Fruit fly (Drosophila melanogaster) whole organism, embryonic: ENCODE results near the gene Dhdds.

Experiments
- ATbp ChIP-seq: fragments of 200-800 bp; sonication (Bioruptor generic); optimal IDR thresholded peaks from 2 replicates; lab custom pipeline; 2017; ENCODE audit warnings: missing biosample characterization, mild to moderate bottlenecking, missing genetic modification characterization, missing genetic modification reagents
- Ada2b ChIP-seq: fragments of 200-800 bp; sonication (Bioruptor generic); IDR thresholded peaks from 2 replicates; pipeline ENCODE4 v1.3.6; 2022; ENCODE audit warnings: missing biosample characterization, missing genetic modification characterization
- Adf1 ChIP-seq: fragments of 200-800 bp; sonication (Bioruptor generic); IDR thresholded peaks from 2 replicates; pipeline ENCODE4 v1.3.6; 2022; ENCODE audit warnings: missing biosample characterization, missing genetic modification characterization
- Asciz ChIP-seq: fragments of 200-800 bp; sonication (Bioruptor generic); optimal IDR thresholded peaks from 2 replicates; lab custom pipeline; 2017; ENCODE audit warnings: missing biosample characterization, mild to moderate bottlenecking, missing genetic modification characterization, missing genetic modification reagents
- BtbVII ChIP-seq: fragments of 200-800 bp; sonication (Bioruptor generic); optimal IDR thresholded peaks from 3 replicates; lab custom pipeline; 2017; ENCODE audit warnings: missing biosample characterization, mild to moderate bottlenecking, missing genetic modification characterization
- CG10267 ChIP-seq: fragments of 200-800 bp; sonication (Bioruptor generic); optimal IDR thresholded peaks from 2 replicates; lab custom pipeline; 2018; ENCODE audit warnings: missing biosample characterization, mild to moderate bottlenecking, missing genetic modification characterization, moderate library complexity
- CG10979 ChIP-seq: fragments of 200-800 bp; sonication (Bioruptor generic); optimal IDR thresholded peaks from 2 replicates; lab custom pipeline; 2018; ENCODE audit warnings: missing biosample characterization, mild to moderate bottlenecking, missing genetic modification characterization, moderate library complexity
- CG12155 ChIP-seq: fragments of 200-800 bp; sonication (Bioruptor generic); optimal IDR thresholded peaks from 3 replicates; lab custom pipeline; 2016; ENCODE audit warnings: missing biosample characterization, missing genetic modification characterization
- CG13894 ChIP-seq: fragments of 200-800 bp; sonication (Bioruptor generic); optimal IDR thresholded peaks from 3 replicates; lab custom pipeline; 2018; ENCODE audit warnings: missing biosample characterization, mild to moderate bottlenecking, missing genetic modification characterization, moderate library complexity
- CG14014 ChIP-seq: fragments of 200-800 bp; sonication (Bioruptor generic); IDR thresholded peaks from 2 replicates; pipeline ENCODE4 v1.3.6; 2022; ENCODE audit warnings: missing biosample characterization, missing genetic modification characterization
- CG14441 ChIP-seq: fragments of 200-800 bp; sonication (Bioruptor generic); IDR thresholded peaks from 2 replicates; pipeline ENCODE4 v1.3.6; 2022; ENCODE audit warnings: missing biosample characterization, missing genetic modification characterization
- CG17328 ChIP-seq: fragments of 200-800 bp; sonication (Bioruptor generic); IDR thresholded peaks from 2 replicates; pipeline ENCODE4 v1.3.6; 2022; ENCODE audit warnings: missing biosample characterization, missing genetic modification characterization
- CG1792 ChIP-seq: fragments of 200-800 bp; sonication (Bioruptor generic); optimal IDR thresholded peaks from 2 replicates; lab custom pipeline; 2016; ENCODE audit warnings: missing biosample characterization, missing genetic modification characterization
- CG18262 ChIP-seq: fragments of 200-800 bp; optimal IDR thresholded peaks from 3 replicates; lab custom pipeline; 2019; ENCODE audit warnings: missing biosample characterization, mild to moderate bottlenecking, missing genetic modification characterization, moderate library complexity
- CG2889 ChIP-seq: fragments of 200-800 bp; sonication (Bioruptor generic); IDR thresholded peaks from 3 replicates; pipeline ENCODE4 v1.3.6; 2022; ENCODE audit warnings: missing biosample characterization, missing genetic modification characterization
- CG31365 ChIP-seq: fragments of 200-800 bp; sonication (Bioruptor generic); optimal IDR thresholded peaks from 2 replicates; lab custom pipeline; 2018; ENCODE audit warnings: missing biosample characterization, mild to moderate bottlenecking, missing genetic modification characterization
- CG34224 ChIP-seq: fragments of 200-800 bp; sonication (Bioruptor generic); IDR thresholded peaks from 3 replicates; pipeline ENCODE4 v1.3.6; 2022; ENCODE audit warnings: missing biosample characterization, missing genetic modification characterization; ENCODE audit not compliant: partially characterized antibody
- CG34422 ChIP-seq: fragments of 200-800 bp; sonication (Bioruptor generic); IDR thresholded peaks from 3 replicates; pipeline ENCODE4 v1.3.6; 2022; ENCODE audit warnings: missing biosample characterization, missing genetic modification characterization
- CG4360 ChIP-seq: fragments of 200-800 bp; sonication (Bioruptor generic); IDR thresholded peaks from 2 replicates; pipeline ENCODE4 v1.3.6; 2022; ENCODE audit warnings: missing biosample characterization, missing genetic modification characterization
- CG4820 ChIP-seq: fragments of 200-800 bp; sonication (Bioruptor generic); optimal IDR thresholded peaks from 3 replicates; lab custom pipeline; 2016; ENCODE audit warnings: missing biosample characterization, missing genetic modification characterization
- CG5953 ChIP-seq: fragments of 200-800 bp; sonication (Bioruptor generic); IDR thresholded peaks from 2 replicates; pipeline ENCODE4 v1.3.6; 2022; ENCODE audit warnings: missing biosample characterization, missing genetic modification characterization
- CG6654 ChIP-seq: fragments of 200-800 bp; sonication (Bioruptor generic); optimal IDR thresholded peaks from 2 replicates; lab custom pipeline; 2017; ENCODE audit warnings: missing biosample characterization, mild to moderate bottlenecking, missing genetic modification characterization
- CG7556 ChIP-seq: fragments of 200-800 bp; sonication (Bioruptor generic); optimal IDR thresholded peaks from 2 replicates; lab custom pipeline; 2017; ENCODE audit warnings: missing biosample characterization, mild to moderate bottlenecking, missing genetic modification characterization
- CG7786 ChIP-seq: fragments of 200-800 bp; sonication (Bioruptor generic); optimal IDR thresholded peaks from 2 replicates; lab custom pipeline; 2016; ENCODE audit warnings: missing biosample characterization, missing genetic modification characterization
- CG8924 ChIP-seq: fragments of 200-800 bp; optimal IDR thresholded peaks from 3 replicates; lab custom pipeline; 2019; ENCODE audit warnings: missing biosample characterization, mild to moderate bottlenecking, missing genetic modification characterization, moderate library complexity
- CG9876 ChIP-seq: fragments of 200-800 bp; sonication (Bioruptor generic); optimal IDR thresholded peaks from 2 replicates; lab custom pipeline; 2016; ENCODE audit warnings: missing biosample characterization, missing genetic modification characterization
- CrebB ChIP-seq: fragments of 200-800 bp; sonication (Bioruptor generic); optimal IDR thresholded peaks from 3 replicates; lab custom pipeline; 2018; ENCODE audit warnings: missing biosample characterization, mild to moderate bottlenecking, missing genetic modification characterization
- Dip3 ChIP-seq: fragments of 200-800 bp; sonication (Bioruptor generic); optimal IDR thresholded peaks from 3 replicates; lab custom pipeline; 2016; ENCODE audit warnings: missing biosample characterization, missing genetic modification characterization
- Doc2 ChIP-seq: fragments of 200-800 bp; sonication (Bioruptor generic); IDR thresholded peaks from 2 replicates; pipeline ENCODE4 v1.3.6; 2022; ENCODE audit warnings: missing biosample characterization, missing genetic modification characterization
- E2f2 ChIP-seq: fragments of 200-800 bp; sonication (Bioruptor generic); IDR thresholded peaks from 2 replicates; pipeline ENCODE4 v1.3.6; 2022; ENCODE audit warnings: missing biosample characterization, missing genetic modification characterization
- Hr3 ChIP-seq: fragments of 200-800 bp; sonication (Bioruptor generic); optimal IDR thresholded peaks from 3 replicates; lab custom pipeline; 2016; ENCODE audit warnings: missing biosample characterization, missing genetic modification characterization
- Mrtf ChIP-seq: fragments of 200-800 bp; sonication (Bioruptor generic); IDR thresholded peaks from 3 replicates; pipeline ENCODE4 v1.3.6; 2022; ENCODE audit warnings: missing biosample characterization, missing genetic modification characterization
- Myb ChIP-seq: fragments of 200-800 bp; sonication (Bioruptor generic); optimal IDR thresholded peaks from 2 replicates; lab custom pipeline; 2016; ENCODE audit warnings: missing biosample characterization, missing genetic modification characterization
- NC2α ChIP-seq: fragments of 200-800 bp; sonication (Bioruptor generic); optimal IDR thresholded peaks from 2 replicates; lab custom pipeline; 2016; ENCODE audit warnings: missing biosample characterization, missing genetic modification characterization
- Ptx1 ChIP-seq: fragments of 200-800 bp; sonication (Bioruptor generic); IDR thresholded peaks from 2 replicates; pipeline ENCODE4 v1.3.6; 2022; ENCODE audit warnings: missing biosample characterization, missing genetic modification characterization
- Six4 ChIP-seq: fragments of 200-800 bp; sonication (Bioruptor generic); optimal IDR thresholded peaks from 2 replicates; lab custom pipeline; 2016; ENCODE audit warnings: missing biosample characterization, missing genetic modification characterization
- Spps ChIP-seq: fragments of 200-800 bp; sonication (Bioruptor generic); optimal IDR thresholded peaks from 2 replicates; lab custom pipeline; 2018; ENCODE audit warnings: missing biosample characterization, mild to moderate bottlenecking, missing genetic modification characterization
- Xrp1 ChIP-seq: fragments of 200-800 bp; sonication (Bioruptor generic); IDR thresholded peaks from 2 replicates; pipeline ENCODE4 v1.3.6; 2022; ENCODE audit warnings: missing biosample characterization, missing genetic modification characterization
- caup ChIP-seq: fragments of 200-800 bp; sonication (Bioruptor generic); optimal IDR thresholded peaks from 3 replicates; lab custom pipeline; 2017; ENCODE audit warnings: missing biosample characterization, mild to moderate bottlenecking, missing genetic modification characterization, moderate library complexity; ENCODE audit not compliant: severe bottlenecking
- chm ChIP-seq: fragments of 200-800 bp; sonication (Bioruptor generic); IDR thresholded peaks from 2 replicates; pipeline ENCODE4 v1.3.6; 2022; ENCODE audit warnings: missing biosample characterization, missing genetic modification characterization
- danr ChIP-seq: fragments of 200-800 bp; sonication (Bioruptor generic); IDR thresholded peaks from 2 replicates; pipeline ENCODE4 v1.3.6; 2022; ENCODE audit warnings: missing biosample characterization, missing genetic modification characterization
- lilli ChIP-seq: fragments of 200-800 bp; sonication (Bioruptor generic); optimal IDR thresholded peaks from 3 replicates; lab custom pipeline; 2016; ENCODE audit warnings: missing biosample characterization, missing genetic modification characterization
- nom ChIP-seq: fragments of 200-800 bp; sonication (Bioruptor generic); optimal IDR thresholded peaks from 2 replicates; lab custom pipeline; 2017; ENCODE audit warnings: missing biosample characterization, missing genetic modification characterization, mild to moderate bottlenecking, moderate library complexity, missing genetic modification reagents
- onecut ChIP-seq: fragments of 200-800 bp; sonication (Bioruptor generic); IDR thresholded peaks from 2 replicates; pipeline ENCODE4 v1.3.6; 2022; ENCODE audit warnings: missing biosample characterization, missing genetic modification characterization
- otp ChIP-seq: fragments of 200-800 bp; sonication (Bioruptor generic); IDR thresholded peaks from 3 replicates; pipeline ENCODE4, ENCODE4 v1.3.6; 2022; ENCODE audit warnings: missing biosample characterization, missing genetic modification characterization
- pb ChIP-seq: fragments of 200-800 bp; sonication (Bioruptor generic); optimal IDR thresholded peaks from 3 replicates; lab custom pipeline; 2016; ENCODE audit warnings: missing biosample characterization, missing genetic modification characterization
- peb ChIP-seq: fragments of 200-800 bp; sonication (Bioruptor generic); IDR thresholded peaks from 2 replicates; pipeline ENCODE4 v1.3.6; 2022; ENCODE audit warnings: missing biosample characterization, missing genetic modification characterization
- rib ChIP-seq: fragments of 200-800 bp; sonication (Bioruptor generic); IDR thresholded peaks from 2 replicates; pipeline ENCODE4 v1.3.6; 2022; ENCODE audit warnings: missing biosample characterization, missing genetic modification characterization
- ro ChIP-seq: fragments of 200-800 bp; sonication (Bioruptor generic); IDR thresholded peaks from 2 replicates; pipeline ENCODE4 v1.3.6; 2022; ENCODE audit warnings: missing biosample characterization, missing genetic modification characterization
- wor ChIP-seq: fragments of 200-800 bp; sonication (Bioruptor generic); IDR thresholded peaks from 2 replicates; pipeline ENCODE4 v1.3.6; 2022; ENCODE audit warnings: missing biosample characterization, missing genetic modification characterization

The Dhdds gene

DNA sequence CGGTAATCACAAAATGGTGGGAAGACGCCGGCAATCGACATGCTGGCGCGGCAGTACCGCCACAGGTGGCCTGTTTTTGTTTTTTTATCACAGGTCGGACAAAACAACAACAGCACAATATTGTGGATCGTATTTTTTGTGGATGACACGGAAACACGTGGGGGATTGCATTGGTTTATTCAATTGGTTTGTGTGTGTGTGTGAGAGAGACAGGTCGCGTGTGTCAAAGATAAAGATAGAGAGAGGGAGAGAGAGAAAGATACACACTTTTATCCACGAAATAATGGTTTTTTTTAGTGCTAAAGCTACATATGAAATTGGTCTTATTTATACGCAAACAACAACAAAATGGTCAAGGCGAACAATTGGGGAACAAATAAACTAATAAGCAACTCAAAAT lies 25.9 kb upstream of the Dhdds start (continued):
- TF ChIP-seq NC2α (GFP tag; lab: Kevin White, UChicago): no peak
- TF ChIP-seq Xrp1 (GFP tag; lab: Robert Waterston, UW): no peak
- TF ChIP-seq CG18262 (tag; lab: Kevin White, UChicago): no peak
- TF ChIP-seq CG13894 (tag; lab: Kevin White, UChicago): no peak
- no peak for TF ChIP-seq CG31365 (tag; lab: Kevin White, UChicago)
- TF ChIP-seq CG4360 (GFP tag; lab: Robert Waterston, UW): peak; percentile 84
- TF ChIP-seq CG1792: no peak
- TF ChIP-seq CG7556 (GFP tag; lab: Kevin White, UChicago): no peak
- peak; percentile 63; the same call in 1 of the 3 replicates for TF ChIP-seq CG34422 (GFP tag; lab: Robert Waterston, UW)
- no peak for TF ChIP-seq Asciz (GFP tag; lab: Kevin White, UChicago)
- TF ChIP-seq chm (GFP tag; lab: Robert Waterston, UW): peak; percentile 46; the same call in 1 of the 2 replicates
- TF ChIP-seq danr (GFP tag; lab: Robert Waterston, UW): no peak
- no peak for TF ChIP-seq caup

DNA sequence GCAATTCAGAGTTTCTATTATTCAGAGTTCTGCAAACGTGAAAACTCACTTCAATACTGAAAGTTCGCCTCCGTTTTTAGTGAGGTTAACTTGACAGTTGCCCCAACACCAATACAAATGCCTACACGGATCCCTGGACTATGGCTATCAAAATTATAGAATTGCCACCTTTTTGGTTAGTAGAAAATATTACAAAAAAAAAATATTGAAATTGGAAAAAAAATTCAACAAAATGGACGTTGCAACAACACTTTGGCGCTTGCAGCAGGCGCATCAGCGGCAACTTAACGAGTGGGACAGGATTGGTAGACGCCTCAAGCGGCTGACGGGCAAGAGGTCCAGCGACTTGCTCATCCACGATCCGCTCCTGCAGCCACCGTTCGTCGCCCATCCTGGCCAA lies 22.7 kb upstream of the Dhdds start, which contains the start of the genes CG15332 and CG15330:
Gene CG15332, minus strand, starts transcription at position 101 of the 400 bp plus-strand sequence.
Gene CG15330, plus strand, starts transcription at position 175 of the 400 bp plus-strand sequence.
- TF ChIP-seq Doc2 (GFP tag; lab: Robert Waterston, UW) (no peak), CG7786 (GFP tag; lab: Kevin White, UChicago) (no peak), peb (GFP tag; lab: Robert Waterston, UW) (no peak), rib (no peak), Mrtf (GFP tag; lab: Robert Waterston, UW) (no peak), E2f2 (GFP tag; lab: Robert Waterston, UW) (no peak), CG2889 (GFP tag; lab: Robert Waterston, UW) (no peak), ATbp (no peak), CG10267 (tag; lab: Kevin White, UChicago) (no peak), Hr3 (GFP tag; lab: Kevin White, UChicago) (no peak), Six4 (GFP tag; lab: Kevin White, UChicago) (no peak), CG9876 (GFP tag; lab: Kevin White, UChicago) (no peak), nom (GFP tag; lab: Kevin White, UChicago) (no peak), pb (GFP tag; lab: Kevin White, UChicago) (no peak), CG17328 (GFP tag; lab: Robert Waterston, UW) (no peak), Myb (no peak), ro (GFP tag; lab: Robert Waterston, UW) (no peak), CG5953 (no peak), CG8924 (no peak)

DNA sequence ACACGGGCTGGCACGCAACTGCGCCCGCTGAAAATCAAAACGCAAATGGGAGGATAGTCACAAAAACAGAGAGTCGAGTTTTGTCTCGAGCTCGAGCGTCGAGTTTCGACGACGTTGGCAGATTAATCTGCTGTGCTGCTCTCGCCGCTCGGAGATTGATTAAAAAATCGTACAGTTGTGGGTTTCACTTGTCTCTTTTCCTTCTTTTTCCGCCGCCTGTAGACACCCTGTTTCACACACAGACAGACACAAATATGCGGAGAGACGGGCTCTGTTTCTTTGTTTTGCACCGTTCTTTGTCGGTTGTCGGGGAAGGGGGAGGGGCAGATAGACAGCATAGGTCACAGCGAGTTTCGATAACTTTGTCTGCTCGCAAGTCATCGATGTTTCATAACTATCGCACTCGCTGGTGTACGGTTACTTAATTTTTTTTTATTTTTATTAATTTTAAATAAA lies 13.7 kb upstream of the Dhdds start, which contains the start of gene orion:
Gene orion, minus strand, starts transcription at position 51 of the 456 bp plus-strand sequence.
- peak; percentile 40 for TF ChIP-seq CG10979 (tag; lab: Kevin White, UChicago)
- 0 out of 2 replicates have a peak, but pooled peaks have one; percentile 25 for TF ChIP-seq Ptx1 (GFP tag; lab: Robert Waterston, UW)
- peak; percentile 34; the same call in 1 of the 2 replicates for TF ChIP-seq E2f2 (GFP tag; lab: Robert Waterston, UW)
- TF ChIP-seq CG4820 (GFP tag; lab: Kevin White, UChicago): no peak
- no peak for TF ChIP-seq wor
- TF ChIP-seq onecut (GFP tag; lab: Robert Waterston, UW): peak; percentile 45
- TF ChIP-seq Spps: no peak
- TF ChIP-seq CG34224 (GFP tag; lab: Robert Waterston, UW): peak; percentile 82
- TF ChIP-seq Dip3 (GFP tag; lab: Kevin White, UChicago): no peak
- TF ChIP-seq CG12155 (GFP tag; lab: Kevin White, UChicago): peak; percentile 67
- TF ChIP-seq otp: 0 out of 3 replicates have a peak, but pooled peaks have one; percentile 34
- TF ChIP-seq BtbVII (GFP tag; lab: Kevin White, UChicago): peak; percentile 39
- peak; percentile 22; the same call in 1 of the 2 replicates for TF ChIP-seq CG14014 (GFP tag; lab: Robert Waterston, UW)
- TF ChIP-seq CG14441 (GFP tag; lab: Robert Waterston, UW): peak; percentile 8; the same call in 1 of the 2 replicates
- TF ChIP-seq Adf1 (GFP tag; lab: Robert Waterston, UW): peak; percentile 49; the same call in 1 of the 2 replicates
- TF ChIP-seq CrebB (tag; lab: Kevin White, UChicago): peak; percentile 5
- peak; percentile 42 for TF ChIP-seq lilli (GFP tag; lab: Kevin White, UChicago)
- TF ChIP-seq Ada2b (GFP tag; lab: Robert Waterston, UW): 0 out of 2 replicates have a peak, but pooled peaks have one; percentile 20
- TF ChIP-seq CG6654 (GFP tag; lab: Kevin White, UChicago): no peak
